Fruit fly (Drosophila melanogaster) whole organism, embryonic: ENCODE results near the gene CG15888.

ENCODE experiments used
- BEAF-32 ChIP-seq: fragments of 200-800 bp; sonication (Bioruptor generic); optimal IDR thresholded peaks from 3 replicates; lab custom pipeline; 2017; ENCODE audit warnings: missing biosample characterization, missing genetic modification characterization, mild to moderate bottlenecking, moderate library complexity, missing genetic modification reagents
- CG10654 ChIP-seq: fragments of 200-800 bp; sonication (Bioruptor generic); optimal IDR thresholded peaks from 2 replicates; lab custom pipeline; 2016; ENCODE audit warnings: missing biosample characterization, missing genetic modification characterization
- CG11723 ChIP-seq: fragments of 200-800 bp; sonication (Bioruptor generic); optimal IDR thresholded peaks from 2 replicates; lab custom pipeline; 2017; ENCODE audit warnings: missing biosample characterization, mild to moderate bottlenecking, missing genetic modification characterization
- CG12942 ChIP-seq: fragments of 200-800 bp; sonication (Bioruptor generic); optimal IDR thresholded peaks from 3 replicates; lab custom pipeline; 2016; ENCODE audit warnings: missing biosample characterization, missing genetic modification characterization
- CG13123 ChIP-seq: fragments of 200-800 bp; sonication (Bioruptor generic); optimal IDR thresholded peaks from 2 replicates; lab custom pipeline; 2016; ENCODE audit warnings: missing biosample characterization, missing genetic modification characterization
- CG13287 ChIP-seq: fragments of 200-800 bp; sonication (Bioruptor generic); IDR thresholded peaks from 2 replicates; pipeline ENCODE4 v1.3.6; 2022; ENCODE audit warnings: missing biosample characterization, missing genetic modification characterization; ENCODE audit not compliant: partially characterized antibody
- CG14441 ChIP-seq: fragments of 200-800 bp; sonication (Bioruptor generic); IDR thresholded peaks from 2 replicates; pipeline ENCODE4 v1.3.6; 2022; ENCODE audit warnings: missing biosample characterization, missing genetic modification characterization
- CG14860 ChIP-seq: fragments of 200-800 bp; sonication (Bioruptor generic); IDR thresholded peaks from 3 replicates; pipeline ENCODE4 v1.3.6; 2022; ENCODE audit warnings: missing biosample characterization, missing genetic modification characterization; ENCODE audit not compliant: partially characterized antibody
- CG15479 ChIP-seq: fragments of 200-800 bp; sonication (Bioruptor generic); optimal IDR thresholded peaks from 3 replicates; lab custom pipeline; 2019; ENCODE audit warnings: missing biosample characterization, mild to moderate bottlenecking, missing genetic modification characterization, moderate library complexity
- CG1602 ChIP-seq: fragments of 200-800 bp; sonication (Bioruptor generic); optimal IDR thresholded peaks from 3 replicates; lab custom pipeline; 2016; ENCODE audit warnings: missing biosample characterization, missing genetic modification characterization
- CG17186 ChIP-seq: fragments of 200-800 bp; sonication (Bioruptor generic); optimal IDR thresholded peaks from 3 replicates; lab custom pipeline; 2017; ENCODE audit warnings: missing biosample characterization, missing genetic modification reagents, missing genetic modification characterization
- CG17359 ChIP-seq: fragments of 200-800 bp; sonication (Bioruptor generic); optimal IDR thresholded peaks from 3 replicates; lab custom pipeline; 2018; ENCODE audit warnings: missing biosample characterization, mild to moderate bottlenecking, missing genetic modification characterization, moderate library complexity
- CG30020 ChIP-seq: fragments of 200-800 bp; optimal IDR thresholded peaks from 2 replicates; lab custom pipeline; 2019; ENCODE audit warnings: missing biosample characterization, mild to moderate bottlenecking, missing genetic modification characterization, moderate library complexity
- CG3163 ChIP-seq: fragments of 200-800 bp; sonication (Bioruptor generic); optimal IDR thresholded peaks from 3 replicates; lab custom pipeline; 2016; ENCODE audit warnings: missing biosample characterization, missing genetic modification characterization
- CG4730 ChIP-seq: fragments of 200-800 bp; sonication (Bioruptor generic); IDR thresholded peaks from 2 replicates; pipeline ENCODE4 v1.3.6; 2022; ENCODE audit warnings: missing biosample characterization, missing genetic modification characterization
- CG4820 ChIP-seq: fragments of 200-800 bp; sonication (Bioruptor generic); optimal IDR thresholded peaks from 3 replicates; lab custom pipeline; 2016; ENCODE audit warnings: missing biosample characterization, missing genetic modification characterization
- CG6272 ChIP-seq: fragments of 200-800 bp; sonication (Bioruptor generic); IDR thresholded peaks from 2 replicates; pipeline ENCODE4 v1.3.6; 2022; ENCODE audit warnings: missing biosample characterization, missing genetic modification characterization
- CG8281 ChIP-seq: fragments of 200-800 bp; sonication (Bioruptor generic); optimal IDR thresholded peaks from 2 replicates; lab custom pipeline; 2018; ENCODE audit warnings: missing biosample characterization, mild to moderate bottlenecking, missing genetic modification characterization, moderate library complexity
- Dll ChIP-seq: fragments of 200-800 bp; sonication (Bioruptor generic); IDR thresholded peaks from 4 replicates; pipeline ENCODE4 v1.3.6; 2022; ENCODE audit warnings: missing biosample characterization, missing genetic modification characterization; ENCODE audit not compliant: partially characterized antibody
- Ets97D ChIP-seq: fragments of 200-800 bp; sonication (Bioruptor generic); optimal IDR thresholded peaks from 3 replicates; lab custom pipeline; 2016; ENCODE audit warnings: missing biosample characterization, missing genetic modification characterization
- H15 ChIP-seq: fragments of 200-800 bp; sonication (Bioruptor generic); IDR thresholded peaks from 3 replicates; pipeline ENCODE4 v1.3.6; 2022; ENCODE audit warnings: missing biosample characterization, missing genetic modification characterization
- HLH54F ChIP-seq: fragments of 200-800 bp; sonication (Bioruptor generic); optimal IDR thresholded peaks from 3 replicates; lab custom pipeline; 2016; ENCODE audit warnings: missing biosample characterization, missing genetic modification characterization
- Hr3 ChIP-seq: fragments of 200-800 bp; sonication (Bioruptor generic); optimal IDR thresholded peaks from 3 replicates; lab custom pipeline; 2016; ENCODE audit warnings: missing biosample characterization, missing genetic modification characterization
- Hr51 ChIP-seq, 2 experiments: fragments of 200-800 bp; sonication (Bioruptor generic); optimal IDR thresholded peaks; 2 replicates in 1 of 2; 3 replicates in 1 of 2; lab custom pipeline; 2016 to 2018; ENCODE audit warnings: missing biosample characterization in 2 of 2, missing genetic modification characterization in 2 of 2, mild to moderate bottlenecking in 1 of 2, moderate library complexity in 1 of 2
- Taf1 ChIP-seq: fragments of 200-800 bp; sonication (Bioruptor generic); IDR thresholded peaks from 2 replicates; pipeline ENCODE4 v1.3.6; 2022; ENCODE audit warnings: missing biosample characterization, missing genetic modification characterization
- ara ChIP-seq: fragments of 200-800 bp; sonication (Bioruptor generic); IDR thresholded peaks from 2 replicates; pipeline ENCODE4 v1.3.6; 2022; ENCODE audit warnings: missing biosample characterization, missing genetic modification characterization
- ase ChIP-seq: fragments of 200-800 bp; sonication (Bioruptor generic); IDR thresholded peaks from 3 replicates; pipeline ENCODE4 v1.3.6; 2022; ENCODE audit warnings: missing biosample characterization, missing genetic modification characterization
- bab2 ChIP-seq: fragments of 200-800 bp; sonication (Bioruptor generic); optimal IDR thresholded peaks from 2 replicates; lab custom pipeline; 2016; ENCODE audit warnings: missing biosample characterization, missing genetic modification characterization
- bbx ChIP-seq: fragments of 200-800 bp; sonication (Bioruptor generic); IDR thresholded peaks from 2 replicates; pipeline ENCODE4 v1.3.6; 2022; ENCODE audit warnings: missing biosample characterization, missing genetic modification characterization; ENCODE audit not compliant: partially characterized antibody
- btn ChIP-seq: fragments of 200-800 bp; sonication (Bioruptor generic); optimal IDR thresholded peaks from 2 replicates; lab custom pipeline; 2016; ENCODE audit warnings: missing biosample characterization, missing genetic modification characterization
- chif ChIP-seq, 2 experiments: fragments of 200-800 bp; sonication (Bioruptor generic); optimal IDR thresholded peaks; 3 replicates each; lab custom pipeline; 2016; ENCODE audit warnings: missing biosample characterization in 2 of 2, missing genetic modification characterization in 2 of 2
- chinmo ChIP-seq: fragments of 200-800 bp; sonication (Bioruptor generic); IDR thresholded peaks from 4 replicates; pipeline ENCODE4 v1.3.6; 2022; ENCODE audit warnings: missing biosample characterization, missing genetic modification characterization; ENCODE audit not compliant: partially characterized antibody
- chm ChIP-seq: fragments of 200-800 bp; sonication (Bioruptor generic); IDR thresholded peaks from 2 replicates; pipeline ENCODE4 v1.3.6; 2022; ENCODE audit warnings: missing biosample characterization, missing genetic modification characterization
- crc ChIP-seq: fragments of 200-800 bp; sonication (Bioruptor generic); optimal IDR thresholded peaks from 2 replicates; lab custom pipeline; 2016; ENCODE audit warnings: missing biosample characterization, missing genetic modification characterization
- dpn ChIP-seq, 2 experiments: fragments of 200-800 bp; sonication (Bioruptor generic); optimal IDR thresholded peaks; 3 replicates each; lab custom pipeline; 2016; ENCODE audit warnings: missing biosample characterization in 2 of 2, missing genetic modification characterization in 2 of 2
- emc ChIP-seq: fragments of 200-800 bp; sonication (Bioruptor generic); optimal IDR thresholded peaks from 2 replicates; lab custom pipeline; 2016; ENCODE audit warnings: missing biosample characterization, missing genetic modification characterization
- gcm2 ChIP-seq: fragments of 200-800 bp; sonication (Bioruptor generic); optimal IDR thresholded peaks from 2 replicates; lab custom pipeline; 2016; ENCODE audit warnings: missing biosample characterization, missing genetic modification characterization
- inv ChIP-seq: fragments of 200-800 bp; sonication (Bioruptor generic); IDR thresholded peaks from 2 replicates; pipeline ENCODE4 v1.3.6; 2022; ENCODE audit warnings: missing biosample characterization, missing genetic modification characterization; ENCODE audit not compliant: partially characterized antibody
- klu ChIP-seq: fragments of 200-800 bp; sonication (Bioruptor generic); IDR thresholded peaks from 2 replicates; pipeline ENCODE4 v1.3.6; 2022; ENCODE audit warnings: missing biosample characterization, missing genetic modification characterization
- knrl ChIP-seq: fragments of 200-800 bp; sonication (Bioruptor generic); IDR thresholded peaks from 3 replicates; pipeline ENCODE4 v1.3.6; 2022; ENCODE audit warnings: missing biosample characterization, missing genetic modification characterization; ENCODE audit not compliant: partially characterized antibody
- mld ChIP-seq: fragments of 200-800 bp; sonication (Bioruptor generic); IDR thresholded peaks from 3 replicates; pipeline ENCODE4 v1.3.6; 2022; ENCODE audit warnings: missing biosample characterization, missing genetic modification characterization; ENCODE audit not compliant: partially characterized antibody
- nmo ChIP-seq: fragments of 200-800 bp; sonication (Bioruptor generic); optimal IDR thresholded peaks from 2 replicates; lab custom pipeline; 2018; ENCODE audit warnings: missing biosample characterization, mild to moderate bottlenecking, missing genetic modification characterization, moderate library complexity
- oc ChIP-seq: fragments of 200-800 bp; sonication (Bioruptor generic); optimal IDR thresholded peaks from 2 replicates; lab custom pipeline; 2018; ENCODE audit warnings: missing biosample characterization, mild to moderate bottlenecking, missing genetic modification characterization, moderate library complexity
- pfk ChIP-seq: fragments of 200-800 bp; sonication (Bioruptor generic); optimal IDR thresholded peaks from 2 replicates; lab custom pipeline; 2018; ENCODE audit warnings: missing biosample characterization, mild to moderate bottlenecking, missing genetic modification characterization, moderate library complexity
- pzg ChIP-seq: fragments of 200-800 bp; sonication (Bioruptor generic); optimal IDR thresholded peaks from 3 replicates; lab custom pipeline; 2018; ENCODE audit warnings: missing biosample characterization, mild to moderate bottlenecking, missing genetic modification characterization, moderate library complexity
- ranshi ChIP-seq: fragments of 200-800 bp; sonication (Bioruptor generic); IDR thresholded peaks from 2 replicates; pipeline ENCODE4 v1.3.6; 2022; ENCODE audit warnings: missing biosample characterization, missing genetic modification characterization
- scrt ChIP-seq: fragments of 200-800 bp; sonication (Bioruptor generic); optimal IDR thresholded peaks from 2 replicates; lab custom pipeline; 2018; ENCODE audit warnings: missing biosample characterization, mild to moderate bottlenecking, missing genetic modification characterization, moderate library complexity
- sima ChIP-seq: fragments of 200-800 bp; sonication (Bioruptor generic); optimal IDR thresholded peaks from 2 replicates; lab custom pipeline; 2016; ENCODE audit warnings: missing biosample characterization, missing genetic modification characterization
- trh ChIP-seq: fragments of 200-800 bp; sonication (Bioruptor generic); optimal IDR thresholded peaks from 2 replicates; lab custom pipeline; 2016; ENCODE audit warnings: missing biosample characterization, missing genetic modification characterization
- zfh2 ChIP-seq: fragments of 200-800 bp; sonication (Bioruptor generic); optimal IDR thresholded peaks from 2 replicates; lab custom pipeline; 2016; ENCODE audit warnings: missing biosample characterization, missing genetic modification characterization

The CG15888 gene

dm6 chr3R:13305318-13305899 lies 19.1 kb upstream of the CG15888 start (continued):
- TF ChIP-seq pzg (GFP tag; lab: Kevin White, UChicago): no peak
- no peak for TF ChIP-seq chinmo (GFP tag; lab: Robert Waterston, UW)
- TF ChIP-seq dpn (GFP tag; optimal IDR thresholded peaks at IDR 0.05; lab: Kevin White, UChicago): peak in 1 of 2 experiments; percentile 36
- TF ChIP-seq HLH54F: no peak
- no peak for TF ChIP-seq BEAF-32 (GFP tag; lab: Kevin White, UChicago)
- TF ChIP-seq oc (tag; lab: Kevin White, UChicago): peak; percentile 36
- TF ChIP-seq zfh2 (GFP tag; lab: Kevin White, UChicago): no peak
- no peak for TF ChIP-seq CG12942 (GFP tag; lab: Kevin White, UChicago)
- no peak for TF ChIP-seq CG17186
- TF ChIP-seq CG14441 (GFP tag; lab: Robert Waterston, UW): no peak
- TF ChIP-seq CG13287 (GFP tag; lab: Robert Waterston, UW): no peak
- TF ChIP-seq CG8281 (tag; lab: Kevin White, UChicago): no peak
- TF ChIP-seq CG15479 (GFP tag; lab: Kevin White, UChicago): no peak
- TF ChIP-seq Ets97D: no peak
- TF ChIP-seq btn: no peak
- no peak for TF ChIP-seq bab2 (GFP tag; lab: Kevin White, UChicago)
- TF ChIP-seq Dll (GFP tag; lab: Robert Waterston, UW): no peak
- peak; percentile 40 for TF ChIP-seq Hr3 (GFP tag; lab: Kevin White, UChicago)
- no peak for TF ChIP-seq H15
- no peak for TF ChIP-seq scrt
- TF ChIP-seq chm: no peak
- TF ChIP-seq CG6272: no peak
- TF ChIP-seq CG4820 (GFP tag; lab: Kevin White, UChicago): peak; percentile 36
- no peak for TF ChIP-seq trh (GFP tag; lab: Kevin White, UChicago)
- TF ChIP-seq ase (GFP tag; lab: Robert Waterston, UW): no peak
- TF ChIP-seq ara (GFP tag; lab: Robert Waterston, UW): no peak
- no peak for TF ChIP-seq CG14860 (GFP tag; lab: Robert Waterston, UW)
- TF ChIP-seq CG3163 (GFP tag; lab: Kevin White, UChicago): no peak
- TF ChIP-seq CG1602: peak; percentile 30
- no peak for TF ChIP-seq bbx (GFP tag; lab: Robert Waterston, UW)
- TF ChIP-seq CG4730 (GFP tag; lab: Robert Waterston, UW): no peak
- no peak for TF ChIP-seq klu
- TF ChIP-seq Hr51 (GFP tag; optimal IDR thresholded peaks at IDR 0.05; lab: Kevin White, UChicago): no peak
- TF ChIP-seq inv: no peak
- TF ChIP-seq CG13123 (GFP tag; lab: Kevin White, UChicago): no peak
- no peak for TF ChIP-seq CG11723 (GFP tag; lab: Kevin White, UChicago)
- no peak for TF ChIP-seq Taf1
- no peak for TF ChIP-seq pfk
- TF ChIP-seq emc (GFP tag; lab: Kevin White, UChicago): no peak
- TF ChIP-seq mld (GFP tag; lab: Robert Waterston, UW): no peak
- TF ChIP-seq gcm2 (GFP tag; lab: Kevin White, UChicago): no peak
- peak; percentile 10 for TF ChIP-seq CG10654
- TF ChIP-seq CG17359: peak; percentile 20
- no peak for TF ChIP-seq CG30020
- no peak for TF ChIP-seq crc (GFP tag; lab: Kevin White, UChicago)
- TF ChIP-seq sima (GFP tag; lab: Kevin White, UChicago): no peak
- TF ChIP-seq ranshi (GFP tag; lab: Robert Waterston, UW): no peak
- TF ChIP-seq knrl (GFP tag; lab: Robert Waterston, UW): no peak
- peak; percentile 77 for TF ChIP-seq nmo (GFP tag; lab: Kevin White, UChicago)
- TF ChIP-seq chif (GFP tag; optimal IDR thresholded peaks at IDR 0.05; lab: Kevin White, UChicago): no peak
